Fruit fly (Drosophila melanogaster) whole organism, pupa: ENCODE measurements around the gene CG14644.

Experiments
- CG10348 ChIP-seq: fragments of 200-800 bp; sonication (Bioruptor generic); IDR thresholded peaks from 2 replicates; pipeline ENCODE4 v1.3.6; 2022; ENCODE audit warnings: missing biosample characterization, missing genetic modification characterization
- CG12605 ChIP-seq: fragments of 200-800 bp; sonication (Bioruptor generic); IDR thresholded peaks from 2 replicates; pipeline ENCODE4 v1.3.6; 2022; ENCODE audit warnings: missing biosample characterization, missing genetic modification characterization
- CG13204 ChIP-seq: fragments of 200-800 bp; sonication (Bioruptor generic); optimal IDR thresholded peaks from 2 replicates; lab custom pipeline; 2018; ENCODE audit warnings: missing biosample characterization, mild to moderate bottlenecking, missing genetic modification characterization, moderate library complexity
- CG14655 ChIP-seq: fragments of 200-800 bp; sonication (Bioruptor generic); optimal IDR thresholded peaks from 3 replicates; lab custom pipeline; 2017; ENCODE audit warnings: mild to moderate bottlenecking, missing biosample characterization, missing genetic modification reagents, missing genetic modification characterization
- CG15710 ChIP-seq: fragments of 200-800 bp; sonication (Bioruptor generic); optimal IDR thresholded peaks from 2 replicates; lab custom pipeline; 2018; ENCODE audit warnings: missing biosample characterization, mild to moderate bottlenecking, missing genetic modification characterization, moderate library complexity
- CG17806 ChIP-seq: fragments of 200-800 bp; sonication (Bioruptor generic); optimal IDR thresholded peaks from 2 replicates; lab custom pipeline; 2018; ENCODE audit warnings: missing biosample characterization, mild to moderate bottlenecking, missing genetic modification characterization, moderate library complexity
- CG32121 ChIP-seq: fragments of 200-800 bp; sonication (Bioruptor generic); IDR thresholded peaks from 2 replicates; pipeline ENCODE4 v1.3.6; 2022; ENCODE audit warnings: missing biosample characterization, missing genetic modification characterization
- CG34367 ChIP-seq: fragments of 200-800 bp; sonication (Bioruptor generic); optimal IDR thresholded peaks from 2 replicates; lab custom pipeline; 2018; ENCODE audit warnings: missing biosample characterization, mild to moderate bottlenecking, missing genetic modification characterization
- CG4496 ChIP-seq: fragments of 200-800 bp; sonication (Bioruptor generic); IDR thresholded peaks from 3 replicates; pipeline ENCODE4 v1.3.6; 2022; ENCODE audit warnings: missing biosample characterization, missing genetic modification characterization
- CG8159 ChIP-seq: fragments of 200-800 bp; sonication (Bioruptor generic); optimal IDR thresholded peaks from 3 replicates; lab custom pipeline; 2018; ENCODE audit warnings: missing biosample characterization, mild to moderate bottlenecking, missing genetic modification characterization, moderate library complexity
- CG8301 ChIP-seq: fragments of 200-800 bp; sonication (Bioruptor generic); optimal IDR thresholded peaks from 2 replicates; lab custom pipeline; 2018; ENCODE audit warnings: missing biosample characterization, mild to moderate bottlenecking, missing genetic modification characterization
- CG9948 ChIP-seq: fragments of 200-800 bp; sonication (Bioruptor generic); optimal IDR thresholded peaks from 2 replicates; lab custom pipeline; 2018; ENCODE audit warnings: missing biosample characterization, mild to moderate bottlenecking, missing genetic modification characterization, moderate library complexity
- D1 ChIP-seq: fragments of 200-800 bp; sonication (Bioruptor generic); optimal IDR thresholded peaks from 2 replicates; lab custom pipeline; 2018; ENCODE audit warnings: missing biosample characterization, mild to moderate bottlenecking, missing genetic modification characterization, moderate library complexity
- EcR ChIP-seq: fragments of 200-800 bp; sonication (Bioruptor generic); optimal IDR thresholded peaks from 3 replicates; lab custom pipeline; 2019; ENCODE audit warnings: missing biosample characterization, missing genetic modification characterization, mild to moderate bottlenecking, moderate library complexity, missing genetic modification reagents
- Ets98B ChIP-seq: fragments of 200-800 bp; sonication (Bioruptor generic); IDR thresholded peaks from 2 replicates; pipeline ENCODE4 v1.3.6; 2022; ENCODE audit warnings: missing biosample characterization, missing genetic modification characterization
- Pif1A ChIP-seq: fragments of 200-800 bp; sonication (Bioruptor generic); optimal IDR thresholded peaks from 3 replicates; lab custom pipeline; 2016; ENCODE audit warnings: missing biosample characterization, missing genetic modification characterization
- Pif1B ChIP-seq: fragments of 200-800 bp; sonication (Bioruptor generic); optimal IDR thresholded peaks from 3 replicates; lab custom pipeline; 2016; ENCODE audit warnings: missing biosample characterization, missing genetic modification characterization
- Snoo ChIP-seq: fragments of 200-800 bp; sonication (Bioruptor generic); optimal IDR thresholded peaks from 3 replicates; lab custom pipeline; 2017; ENCODE audit warnings: missing biosample characterization, mild to moderate bottlenecking, missing genetic modification characterization, inconsistent platforms
- fd96Ca ChIP-seq: fragments of 200-800 bp; sonication (Bioruptor generic); IDR thresholded peaks from 3 replicates; pipeline ENCODE4 v1.3.6; 2022; ENCODE audit warnings: missing biosample characterization, missing genetic modification characterization
- gl ChIP-seq: fragments of 200-800 bp; sonication (Bioruptor generic); optimal IDR thresholded peaks from 2 replicates; lab custom pipeline; 2018; ENCODE audit warnings: missing biosample characterization, mild to moderate bottlenecking, missing genetic modification characterization
- rn ChIP-seq: fragments of 200-800 bp; sonication (Bioruptor generic); IDR thresholded peaks from 2 replicates; pipeline ENCODE4 v1.3.6; 2022; ENCODE audit warnings: missing biosample characterization, missing genetic modification characterization

The CG14644 gene

DNA sequence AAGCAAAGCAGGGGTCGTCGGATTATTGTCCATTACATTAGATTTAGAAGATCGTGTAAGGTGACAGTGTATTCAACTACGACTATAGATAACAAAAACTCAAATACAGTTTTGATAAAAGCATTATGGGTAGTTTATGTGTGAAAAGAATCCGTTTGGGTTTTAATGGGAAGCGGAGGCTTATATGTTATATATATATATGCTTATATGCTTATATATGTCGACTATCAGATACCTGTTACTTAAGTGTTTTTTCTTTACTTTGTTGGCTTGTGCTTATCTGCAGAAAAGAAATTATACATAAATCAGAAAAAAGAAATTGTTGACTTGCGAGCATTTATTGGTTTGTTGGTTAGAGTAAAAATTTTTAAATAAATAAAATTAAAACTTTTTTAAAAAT is at the start of gene CG14644:
Gene CG14644, minus strand, starts transcription at position 101 of the 400 bp plus-strand sequence.
- no peak for TF ChIP-seq CG9948 (tag; lab: Kevin White, UChicago)
- no peak for TF ChIP-seq Ets98B (GFP tag; lab: Robert Waterston, UW)
- no peak for TF ChIP-seq CG12605 (GFP tag; lab: Robert Waterston, UW)
- TF ChIP-seq CG8159 = no peak
- TF ChIP-seq fd96Ca (GFP tag; lab: Robert Waterston, UW) = no peak
- no peak for TF ChIP-seq EcR
- no peak for TF ChIP-seq D1 (tag; lab: Kevin White, UChicago)
- no peak for TF ChIP-seq CG8301
- no peak for TF ChIP-seq gl (tag; lab: Kevin White, UChicago)
- no peak for TF ChIP-seq CG14655 (GFP tag; lab: Kevin White, UChicago)
- TF ChIP-seq CG10348 (GFP tag; lab: Robert Waterston, UW) = no peak
- TF ChIP-seq CG32121 (GFP tag; lab: Robert Waterston, UW) = no peak
- TF ChIP-seq rn = no peak
- TF ChIP-seq Pif1B (GFP tag; lab: Kevin White, UChicago) = no peak
- TF ChIP-seq CG4496 (GFP tag; lab: Robert Waterston, UW) = no peak
- TF ChIP-seq Snoo (tag; lab: Kevin White, UChicago) = no peak
- TF ChIP-seq CG15710 (tag; lab: Kevin White, UChicago) = no peak
- TF ChIP-seq CG13204 (GFP tag; lab: Kevin White, UChicago) = no peak
- no peak for TF ChIP-seq CG17806 (tag; lab: Kevin White, UChicago)
- no peak for TF ChIP-seq CG34367 (tag; lab: Kevin White, UChicago)

DNA sequence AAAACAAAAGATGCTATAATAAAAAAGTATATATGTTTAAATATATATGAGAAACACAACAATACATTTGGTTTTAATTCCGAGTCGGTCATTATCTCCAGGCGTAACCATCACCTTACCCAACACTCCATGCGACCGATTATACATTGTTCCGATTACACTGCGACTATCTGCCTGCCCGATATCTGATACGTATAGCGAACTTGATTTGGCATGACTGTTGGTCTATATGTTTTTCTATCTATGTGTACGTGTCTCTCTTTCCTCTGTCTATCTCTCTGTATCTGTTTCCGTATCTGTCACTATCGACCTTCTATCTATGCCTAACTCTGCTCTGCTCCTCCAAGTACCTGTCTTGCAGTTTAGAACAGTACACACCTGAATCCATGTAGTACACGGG is 48.6 kb upstream of the CG14644 start:
- TF ChIP-seq fd96Ca (GFP tag; lab: Robert Waterston, UW) (no peak), Pif1A (GFP tag; lab: Kevin White, UChicago) (no peak), CG4496 (GFP tag; lab: Robert Waterston, UW) (no peak), CG17806 (tag; lab: Kevin White, UChicago) (no peak), CG15710 (tag; lab: Kevin White, UChicago) (no peak), EcR (no peak), CG13204 (GFP tag; lab: Kevin White, UChicago) (no peak), CG9948 (tag; lab: Kevin White, UChicago) (no peak), CG8159 (no peak), rn (no peak)

DNA sequence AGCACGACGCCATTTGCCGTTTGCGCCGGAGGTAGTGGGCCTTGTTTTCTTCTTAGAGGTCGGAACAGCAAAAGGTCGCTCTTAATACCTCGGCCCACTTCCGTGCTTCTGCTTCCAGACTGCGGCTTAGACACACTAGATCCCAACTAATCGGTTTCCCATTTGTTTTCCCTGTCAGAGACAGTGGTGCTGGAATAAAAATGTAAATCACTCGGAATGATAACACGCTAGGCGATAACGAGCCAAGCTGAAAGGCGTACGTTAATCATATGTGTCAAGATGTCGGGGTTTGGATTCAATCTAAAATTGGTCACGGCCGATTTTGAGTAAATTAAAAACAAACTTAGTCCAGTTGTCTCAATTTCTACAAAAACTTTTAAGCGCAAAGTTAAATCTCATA is 41.8 kb upstream of the CG14644 start, which contains the start of gene Nepl11:
Gene Nepl11, minus strand, starts transcription at position 152 of the 400 bp plus-strand sequence.
- no peak for TF ChIP-seq CG17806 (tag; lab: Kevin White, UChicago)
- TF ChIP-seq CG4496 (GFP tag; lab: Robert Waterston, UW) = no peak
- no peak for TF ChIP-seq rn
- no peak for TF ChIP-seq CG10348 (GFP tag; lab: Robert Waterston, UW)
- no peak for TF ChIP-seq CG15710 (tag; lab: Kevin White, UChicago)
- TF ChIP-seq CG9948 (tag; lab: Kevin White, UChicago) = no peak
- no peak for TF ChIP-seq fd96Ca (GFP tag; lab: Robert Waterston, UW)
- TF ChIP-seq Pif1A (GFP tag; lab: Kevin White, UChicago) = no peak
- TF ChIP-seq CG32121 (GFP tag; lab: Robert Waterston, UW) = no peak
- TF ChIP-seq CG8301 = no peak
- no peak for TF ChIP-seq EcR
- TF ChIP-seq CG13204 (GFP tag; lab: Kevin White, UChicago) = no peak
- no peak for TF ChIP-seq CG12605 (GFP tag; lab: Robert Waterston, UW)
- TF ChIP-seq D1 (tag; lab: Kevin White, UChicago) = no peak
- no peak for TF ChIP-seq CG14655 (GFP tag; lab: Kevin White, UChicago)

DNA sequence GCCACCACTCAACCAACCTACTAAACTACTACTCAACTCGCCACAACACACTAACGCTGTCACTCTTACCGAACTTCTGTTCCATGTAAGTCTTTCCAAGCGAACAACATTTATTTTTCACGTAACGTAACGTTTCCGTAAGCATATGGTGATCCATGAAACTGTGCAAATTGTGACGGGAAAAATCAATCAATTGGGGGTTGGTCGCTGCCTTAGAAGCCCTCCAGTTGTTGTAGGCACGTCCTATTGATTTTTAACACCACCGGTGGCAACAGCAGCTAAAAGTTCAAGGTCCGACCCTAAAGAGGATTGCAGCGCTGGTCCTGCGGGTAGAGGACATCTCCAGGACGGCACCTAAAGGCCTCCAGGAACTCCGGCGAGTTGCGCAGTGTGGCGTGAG is 39.3 kb upstream of the CG14644 start:
- no peak for TF ChIP-seq CG4496 (GFP tag; lab: Robert Waterston, UW)
- TF ChIP-seq Snoo (tag; lab: Kevin White, UChicago) = no peak
- no peak for TF ChIP-seq Ets98B (GFP tag; lab: Robert Waterston, UW)
- TF ChIP-seq EcR = no peak
- TF ChIP-seq CG8301 = no peak
- no peak for TF ChIP-seq Pif1B (GFP tag; lab: Kevin White, UChicago)
- TF ChIP-seq CG32121 (GFP tag; lab: Robert Waterston, UW) = no peak
- TF ChIP-seq CG17806 (tag; lab: Kevin White, UChicago) = no peak
- no peak for TF ChIP-seq CG9948 (tag; lab: Kevin White, UChicago)
- no peak for TF ChIP-seq CG14655 (GFP tag; lab: Kevin White, UChicago)
- TF ChIP-seq fd96Ca (GFP tag; lab: Robert Waterston, UW) = no peak
- TF ChIP-seq, all 21 proteins: peak for 0

DNA sequence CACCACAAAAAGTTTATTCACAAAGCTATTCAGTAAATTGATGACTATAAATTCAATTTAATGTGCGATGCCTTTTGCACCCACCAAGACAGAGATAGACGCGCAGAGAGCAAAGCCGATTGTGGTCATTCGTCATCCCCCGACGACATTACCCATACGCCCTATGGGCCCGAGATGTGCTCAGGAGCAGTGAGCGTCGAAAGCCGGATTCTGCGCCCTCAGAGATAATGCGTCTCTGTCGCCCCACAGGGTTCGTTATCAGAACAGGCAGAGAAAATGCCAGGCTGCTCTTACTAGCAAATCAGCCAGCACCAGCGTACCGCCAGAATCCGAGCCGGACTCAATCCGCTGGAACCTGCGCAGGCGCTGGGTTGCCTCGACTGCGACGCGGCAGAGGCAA is 38.4 kb upstream of the CG14644 start:
- TF ChIP-seq CG34367 (tag; lab: Kevin White, UChicago) (no peak), Snoo (tag; lab: Kevin White, UChicago) (no peak), EcR (no peak), gl (tag; lab: Kevin White, UChicago) (peak; percentile 7), Ets98B (GFP tag; lab: Robert Waterston, UW) (no peak), CG8301 (no peak), CG10348 (GFP tag; lab: Robert Waterston, UW) (no peak)

DNA sequence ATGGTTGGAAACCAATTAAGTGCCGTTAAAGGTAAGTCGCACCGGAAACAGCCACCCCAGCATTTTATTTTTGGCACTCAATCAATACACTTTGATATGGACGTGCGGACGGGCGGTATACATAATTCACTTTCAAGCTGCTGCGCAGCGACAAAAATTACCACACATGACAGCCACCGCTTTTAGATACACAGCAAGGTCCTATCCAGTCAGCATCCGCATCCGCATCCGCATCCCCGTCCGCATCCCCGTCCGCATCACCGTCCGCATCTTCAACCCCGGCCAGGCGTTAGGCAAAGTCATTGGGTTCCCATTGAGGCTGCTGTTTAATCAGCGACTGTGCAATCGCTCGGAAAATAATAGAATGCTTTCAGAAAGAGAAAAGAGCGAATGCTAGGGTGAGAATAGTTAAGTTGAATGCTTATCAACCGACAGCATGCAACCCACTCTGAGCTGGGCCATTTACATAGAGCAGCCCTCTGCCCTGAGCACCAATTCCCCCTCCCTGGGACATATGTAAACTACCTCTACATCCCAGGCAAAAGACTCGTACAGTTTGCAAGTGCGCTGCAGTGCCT is 31.6 kb upstream of the CG14644 start:
- TF ChIP-seq CG8159 = no peak
